Fruit fly (Drosophila melanogaster) whole organism, prepupa: ENCODE data around the gene CG40198.
A peak's percentile ranks its signal among the peaks of the same experiment; 100 is the strongest.

Source experiments
- Blimp-1 ChIP-seq: fragments of 200-800 bp; sonication (Bioruptor generic); optimal IDR thresholded peaks from 3 replicates; lab custom pipeline; 2017; ENCODE audit warnings: missing biosample characterization, missing genetic modification characterization, mild to moderate bottlenecking, moderate library complexity, missing genetic modification reagents
- CG10631 ChIP-seq: fragments of 200-800 bp; sonication (Bioruptor generic); optimal IDR thresholded peaks from 2 replicates; lab custom pipeline; 2016; ENCODE audit warnings: missing biosample characterization, missing genetic modification characterization
- CG10669 ChIP-seq: fragments of 200-800 bp; sonication (Bioruptor generic); optimal IDR thresholded peaks from 3 replicates; lab custom pipeline; 2018; ENCODE audit warnings: missing biosample characterization, mild to moderate bottlenecking, missing genetic modification characterization, moderate library complexity
- CG11762 ChIP-seq: fragments of 200-800 bp; sonication (Bioruptor generic); optimal IDR thresholded peaks from 3 replicates; lab custom pipeline; 2016; ENCODE audit warnings: missing biosample characterization, missing genetic modification characterization; ENCODE audit not compliant: insufficient read depth
- CG11902 ChIP-seq: fragments of 200-800 bp; sonication (Bioruptor generic); optimal IDR thresholded peaks from 3 replicates; lab custom pipeline; 2016; ENCODE audit warnings: missing biosample characterization, missing genetic modification characterization
- CG15336 ChIP-seq: fragments of 200-800 bp; sonication (Bioruptor generic); IDR thresholded peaks from 2 replicates; pipeline ENCODE4 v1.3.6; 2022; ENCODE audit warnings: missing biosample characterization, missing genetic modification characterization
- CG1621 ChIP-seq: fragments of 200-800 bp; sonication (Bioruptor generic); optimal IDR thresholded peaks from 3 replicates; lab custom pipeline; 2018; ENCODE audit warnings: missing biosample characterization, mild to moderate bottlenecking, missing genetic modification characterization
- CG16779 ChIP-seq: fragments of 200-800 bp; sonication (Bioruptor generic); optimal IDR thresholded peaks from 3 replicates; lab custom pipeline; 2017; ENCODE audit warnings: missing biosample characterization, mild to moderate bottlenecking, missing genetic modification characterization
- CG32006 ChIP-seq: fragments of 200-800 bp; sonication (Bioruptor generic); optimal IDR thresholded peaks from 3 replicates; lab custom pipeline; 2017; ENCODE audit warnings: missing biosample characterization, mild to moderate bottlenecking, missing genetic modification characterization
- CG34406 ChIP-seq: fragments of 200-800 bp; sonication (Bioruptor generic); optimal IDR thresholded peaks from 3 replicates; lab custom pipeline; 2016; ENCODE audit warnings: missing biosample characterization, missing genetic modification characterization
- CG4318 ChIP-seq: fragments of 200-800 bp; sonication (Bioruptor generic); optimal IDR thresholded peaks from 3 replicates; lab custom pipeline; 2017; ENCODE audit warnings: missing biosample characterization, mild to moderate bottlenecking, missing genetic modification characterization
- CG6808 ChIP-seq: fragments of 200-800 bp; sonication (Bioruptor generic); optimal IDR thresholded peaks from 3 replicates; lab custom pipeline; 2017; ENCODE audit warnings: missing biosample characterization, missing genetic modification characterization, mild to moderate bottlenecking, moderate library complexity, missing genetic modification reagents
- CG6854 ChIP-seq: fragments of 200-800 bp; sonication (Bioruptor generic); optimal IDR thresholded peaks from 2 replicates; lab custom pipeline; 2017; ENCODE audit warnings: missing biosample characterization, mild to moderate bottlenecking, missing genetic modification characterization
- CG7368 ChIP-seq: fragments of 200-800 bp; sonication (Bioruptor generic); optimal IDR thresholded peaks from 3 replicates; lab custom pipeline; 2016; ENCODE audit warnings: missing biosample characterization, missing genetic modification characterization
- CG8119 ChIP-seq: fragments of 200-800 bp; sonication (Bioruptor generic); IDR thresholded peaks from 3 replicates; pipeline ENCODE4 v1.3.6; 2022; ENCODE audit warnings: missing biosample characterization, missing genetic modification characterization
- CG8632 ChIP-seq: fragments of 200-800 bp; sonication (Bioruptor generic); optimal IDR thresholded peaks from 3 replicates; lab custom pipeline; 2016; ENCODE audit warnings: missing biosample characterization, missing genetic modification characterization
- CG9139 ChIP-seq: fragments of 200-800 bp; sonication (Bioruptor generic); optimal IDR thresholded peaks from 3 replicates; lab custom pipeline; 2017; ENCODE audit warnings: missing biosample characterization, mild to moderate bottlenecking, missing genetic modification characterization
- Eip75B ChIP-seq: fragments of 200-800 bp; sonication (Bioruptor generic); optimal IDR thresholded peaks from 3 replicates; lab custom pipeline; 2016; ENCODE audit warnings: missing biosample characterization, missing genetic modification characterization
- Eip78C ChIP-seq: fragments of 200-800 bp; sonication (Bioruptor generic); peaks from one replicate; lab custom pipeline; 2016; ENCODE audit warnings: missing biosample characterization, missing genetic modification characterization
- Eip93F ChIP-seq: fragments of 200-800 bp; sonication (Bioruptor generic); optimal IDR thresholded peaks from 2 replicates; lab custom pipeline; 2016; ENCODE audit warnings: missing biosample characterization, mild to moderate bottlenecking, missing genetic modification characterization
- Ets21C ChIP-seq: fragments of 200-800 bp; sonication (Bioruptor generic); optimal IDR thresholded peaks from 3 replicates; lab custom pipeline; 2016; ENCODE audit warnings: missing biosample characterization, missing genetic modification characterization
- Hr38 ChIP-seq: sonication (Bioruptor generic); optimal IDR thresholded peaks from 2 replicates; lab custom pipeline; 2016; ENCODE audit warnings: missing biosample characterization, missing genetic modification characterization
- Met ChIP-seq: fragments of 200-800 bp; sonication (Bioruptor generic); optimal IDR thresholded peaks from 3 replicates; lab custom pipeline; 2016; ENCODE audit warnings: missing biosample characterization, missing genetic modification characterization
- OdsH ChIP-seq: fragments of 200-800 bp; sonication (Bioruptor generic); optimal IDR thresholded peaks from 3 replicates; lab custom pipeline; 2016; ENCODE audit warnings: missing biosample characterization, missing genetic modification characterization
- Smox ChIP-seq: fragments of 200-800 bp; sonication (Bioruptor generic); optimal IDR thresholded peaks from 3 replicates; lab custom pipeline; 2016; ENCODE audit warnings: missing biosample characterization, missing genetic modification characterization
- Sox102F ChIP-seq: fragments of 200-800 bp; sonication (Bioruptor generic); optimal IDR thresholded peaks from 2 replicates; lab custom pipeline; 2016; ENCODE audit warnings: missing biosample characterization, mild to moderate bottlenecking, missing genetic modification characterization
- Sox14 ChIP-seq: fragments of 200-800 bp; sonication (Bioruptor generic); optimal IDR thresholded peaks from 3 replicates; lab custom pipeline; 2016; ENCODE audit warnings: missing biosample characterization, missing genetic modification characterization
- acj6 ChIP-seq: fragments of 200-800 bp; sonication (Bioruptor generic); optimal IDR thresholded peaks from 3 replicates; lab custom pipeline; 2016; ENCODE audit warnings: missing biosample characterization, missing genetic modification characterization
- dac ChIP-seq: fragments of 200-800 bp; sonication (Bioruptor generic); optimal IDR thresholded peaks from 2 replicates; lab custom pipeline; 2017; ENCODE audit warnings: missing biosample characterization, mild to moderate bottlenecking, missing genetic modification characterization
- dsx ChIP-seq: fragments of 200-800 bp; optimal IDR thresholded peaks from 3 replicates; lab custom pipeline; 2019; ENCODE audit warnings: missing biosample characterization, mild to moderate bottlenecking, missing genetic modification characterization, moderate library complexity; ENCODE audit not compliant: poor library complexity, severe bottlenecking
- eg ChIP-seq: fragments of 200-800 bp; sonication (Bioruptor generic); IDR thresholded peaks from 3 replicates; pipeline ENCODE4 v1.3.6; 2022; ENCODE audit warnings: missing biosample characterization, missing genetic modification characterization
- esn ChIP-seq: fragments of 200-800 bp; sonication (Bioruptor generic); optimal IDR thresholded peaks from 2 replicates; lab custom pipeline; 2016; ENCODE audit warnings: missing biosample characterization, mild to moderate bottlenecking, missing genetic modification characterization, moderate library complexity
- fd59A ChIP-seq: fragments of 200-800 bp; sonication (Bioruptor generic); optimal IDR thresholded peaks from 2 replicates; lab custom pipeline; 2017; ENCODE audit warnings: missing biosample characterization, mild to moderate bottlenecking, missing genetic modification characterization, missing genetic modification reagents
- fd85E ChIP-seq: fragments of 200-800 bp; sonication (Bioruptor generic); optimal IDR thresholded peaks from 3 replicates; lab custom pipeline; 2016; ENCODE audit warnings: missing biosample characterization, missing genetic modification characterization
- fkh ChIP-seq: fragments of 200-800 bp; sonication (Bioruptor generic); optimal IDR thresholded peaks from 3 replicates; lab custom pipeline; 2017; ENCODE audit warnings: missing biosample characterization, mild to moderate bottlenecking, missing genetic modification characterization, moderate library complexity
- lz ChIP-seq: fragments of 200-800 bp; sonication (Bioruptor generic); optimal IDR thresholded peaks from 3 replicates; lab custom pipeline; 2016; ENCODE audit warnings: missing biosample characterization, missing genetic modification characterization
- net ChIP-seq: fragments of 200-800 bp; sonication (Bioruptor generic); optimal IDR thresholded peaks from 3 replicates; lab custom pipeline; 2016; ENCODE audit warnings: missing biosample characterization, missing genetic modification characterization
- pdm3 ChIP-seq: fragments of 200-800 bp; sonication (Bioruptor generic); optimal IDR thresholded peaks from 3 replicates; lab custom pipeline; 2016; ENCODE audit warnings: missing biosample characterization, missing genetic modification characterization
- salr ChIP-seq, 2 experiments: fragments of 200-800 bp; sonication (Bioruptor generic); optimal IDR thresholded peaks; 3 replicates each; lab custom pipeline; 2016 to 2018; ENCODE audit warnings: missing biosample characterization in 2 of 2, missing genetic modification characterization in 2 of 2, mild to moderate bottlenecking in 1 of 2
- spab ChIP-seq: fragments of 200-800 bp; sonication (Bioruptor generic); optimal IDR thresholded peaks from 2 replicates; lab custom pipeline; 2017; ENCODE audit warnings: missing biosample characterization, mild to moderate bottlenecking, missing genetic modification characterization, missing genetic modification reagents
- svp ChIP-seq: fragments of 200-800 bp; sonication (Bioruptor generic); peaks from one replicate; lab custom pipeline; 2016; ENCODE audit warnings: missing biosample characterization, missing genetic modification characterization
- topi ChIP-seq: fragments of 200-800 bp; sonication (Bioruptor generic); optimal IDR thresholded peaks from 3 replicates; lab custom pipeline; 2016; ENCODE audit warnings: missing biosample characterization, missing genetic modification characterization
- vri ChIP-seq: fragments of 200-800 bp; sonication (Bioruptor generic); optimal IDR thresholded peaks from 3 replicates; lab custom pipeline; 2016; ENCODE audit warnings: missing biosample characterization, mild to moderate bottlenecking, missing genetic modification characterization

The CG40198 gene

DNA sequence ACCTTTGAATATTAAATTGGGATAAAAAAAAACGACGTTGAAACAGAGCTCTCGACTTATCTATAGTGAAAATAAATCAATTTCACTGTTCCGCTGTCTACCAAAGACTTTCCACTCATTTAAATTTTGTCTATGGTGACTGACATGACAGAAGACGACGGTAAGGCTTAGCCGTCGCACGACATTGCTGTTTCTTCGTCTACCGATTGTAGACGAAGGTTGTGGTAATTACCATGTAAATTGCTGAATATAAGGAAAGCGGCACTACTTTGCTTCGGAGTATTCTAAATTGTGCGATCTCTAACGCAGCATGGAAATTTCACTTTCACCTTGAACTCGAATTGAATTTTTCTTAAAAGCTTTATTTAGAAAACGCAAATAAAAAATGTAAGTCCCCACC is 14.7 kb upstream of the CG40198 start:
- TF ChIP-seq CG7368, result no peak
- TF ChIP-seq CG9139 (GFP tag; lab: Kevin White, UChicago), result no peak
- no peak for TF ChIP-seq OdsH (GFP tag; lab: Kevin White, UChicago)
- no peak for TF ChIP-seq CG34406 (GFP tag; lab: Kevin White, UChicago)
- TF ChIP-seq, all 60 proteins: peak for 0

DNA sequence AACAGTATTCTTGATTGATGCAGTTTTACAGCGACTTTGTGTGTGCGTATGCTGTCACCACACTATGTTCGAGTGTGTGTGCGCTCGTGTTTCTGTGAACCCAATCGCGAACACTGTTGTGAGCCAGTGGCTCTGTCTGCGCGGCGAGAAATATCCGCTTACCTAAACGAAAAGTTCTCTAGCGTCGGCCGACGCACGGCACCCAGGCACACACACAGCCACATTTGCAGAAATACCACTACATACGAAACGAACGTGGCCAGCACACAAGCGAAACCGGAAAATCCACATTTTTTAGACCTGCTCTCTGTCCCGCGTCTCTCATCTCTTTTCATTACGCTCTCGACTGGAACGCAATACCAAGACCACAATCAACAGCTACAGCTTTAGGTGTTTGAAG is 12.9 kb upstream of the CG40198 start:
- TF ChIP-seq Blimp-1 (GFP tag; lab: Kevin White, UChicago), result peak; percentile 44
- TF ChIP-seq CG9139 (GFP tag; lab: Kevin White, UChicago), result no peak

DNA sequence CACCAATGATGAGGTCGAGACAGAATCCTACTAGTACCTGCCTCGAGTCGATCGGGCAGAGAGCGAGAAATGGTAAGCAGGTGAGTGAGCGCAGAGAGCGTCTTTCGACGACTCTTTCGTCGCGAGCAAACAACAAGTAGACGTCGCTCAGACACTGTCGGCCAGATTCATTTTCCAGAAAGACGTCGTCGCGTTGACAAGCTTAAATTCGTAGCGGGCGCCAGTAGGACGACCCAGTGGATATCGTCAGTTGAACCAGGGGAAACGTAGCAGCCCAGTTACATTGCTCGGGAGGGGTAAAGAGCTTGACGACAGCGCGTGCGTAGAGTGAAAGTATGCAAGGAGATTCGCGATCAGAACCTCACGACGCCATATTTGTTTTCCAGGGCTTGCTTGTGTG is 12.4 kb upstream of the CG40198 start, which contains the start of gene CG12581:
CG12581 (plus strand) TSS at position 163 of the 400 bp plus-strand sequence.
- no peak for TF ChIP-seq CG4318 (GFP tag; lab: Kevin White, UChicago)
- TF ChIP-seq Eip75B (GFP tag; lab: Kevin White, UChicago), result peak; percentile 5
- TF ChIP-seq topi (GFP tag; lab: Kevin White, UChicago), result no peak
- TF ChIP-seq Ets21C (GFP tag; lab: Kevin White, UChicago), result no peak
- no peak for TF ChIP-seq Eip93F (GFP tag; lab: Kevin White, UChicago)
- TF ChIP-seq CG9139 (GFP tag; lab: Kevin White, UChicago), result no peak
- TF ChIP-seq dsx (GFP tag; lab: Kevin White, UChicago), result no peak
- peak; percentile 4 for TF ChIP-seq CG6854 (GFP tag; lab: Kevin White, UChicago)
- no peak for TF ChIP-seq spab
- TF ChIP-seq CG1621 (tag; lab: Kevin White, UChicago), result no peak
- TF ChIP-seq fkh (GFP tag; lab: Kevin White, UChicago), result peak; percentile 37
- no peak for TF ChIP-seq CG11902
- TF ChIP-seq Blimp-1 (GFP tag; lab: Kevin White, UChicago), result peak; percentile 92
- TF ChIP-seq Eip78C (GFP tag; lab: Kevin White, UChicago), result peak; percentile 5
- TF ChIP-seq CG8632 (GFP tag; lab: Kevin White, UChicago), result no peak
- peak; percentile 10 for TF ChIP-seq Sox102F
- no peak for TF ChIP-seq acj6

DNA sequence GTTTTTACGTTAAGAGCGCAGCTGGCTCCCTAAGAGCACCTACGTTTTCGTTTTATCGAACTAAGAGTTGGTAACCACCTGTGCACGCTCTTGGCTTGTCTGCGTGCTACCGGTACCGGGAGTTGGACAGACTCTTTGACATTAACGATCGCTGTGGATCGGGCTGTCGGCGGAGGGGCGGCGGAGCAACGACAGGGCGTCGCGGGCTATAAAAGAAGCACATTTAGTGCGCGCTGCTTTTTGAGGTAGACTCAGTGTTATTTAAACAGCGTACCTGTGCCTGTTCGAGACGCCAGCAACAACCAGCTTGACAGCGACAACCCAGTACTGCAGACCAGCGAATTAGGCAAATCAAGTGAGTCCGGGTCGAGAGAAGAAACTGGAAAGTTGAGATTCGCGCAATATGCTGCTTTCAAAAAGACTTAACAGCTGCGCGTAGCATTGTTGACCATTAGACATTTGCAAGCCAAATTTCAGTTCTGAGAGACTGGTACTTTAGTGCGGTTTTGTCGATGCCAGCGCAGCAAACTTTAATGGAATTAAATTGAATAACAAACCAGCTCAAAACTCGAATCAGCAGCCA is 31.7 kb downstream of the CG40198 start:
- TF ChIP-seq CG16779 (tag; lab: Kevin White, UChicago) (no peak), CG15336 (peak; percentile 36; the same call in 1 of the 2 replicates), CG32006 (GFP tag; lab: Kevin White, UChicago) (no peak), esn (GFP tag; lab: Kevin White, UChicago) (no peak), eg (GFP tag; lab: Robert Waterston, UW) (peak; percentile 45; the same call in 1 of the 3 replicates), salr (GFP tag; optimal IDR thresholded peaks at IDR 0.05; lab: Kevin White, UChicago) (no peak), Sox14 (GFP tag; lab: Kevin White, UChicago) (no peak), lz (GFP tag; lab: Kevin White, UChicago) (no peak), CG7368 (no peak), Met (no peak), net (peak; percentile 2), acj6 (no peak), Smox (GFP tag; lab: Kevin White, UChicago) (no peak), pdm3 (GFP tag; lab: Kevin White, UChicago) (no peak), CG11902 (no peak), vri (GFP tag; lab: Kevin White, UChicago) (peak; percentile 19), CG10631 (GFP tag; lab: Kevin White, UChicago) (no peak), CG8632 (GFP tag; lab: Kevin White, UChicago) (no peak), CG4318 (GFP tag; lab: Kevin White, UChicago) (no peak), Eip93F (GFP tag; lab: Kevin White, UChicago) (no peak), CG6808 (peak; percentile 36), Hr38 (GFP tag; lab: Kevin White, UChicago) (no peak), Ets21C (GFP tag; lab: Kevin White, UChicago) (no peak), dac (GFP tag; lab: Kevin White, UChicago) (no peak), Eip78C (GFP tag; lab: Kevin White, UChicago) (peak; percentile 64), fd59A (GFP tag; lab: Kevin White, UChicago) (no peak), CG11762 (GFP tag; lab: Kevin White, UChicago) (no peak), CG8119 (GFP tag; lab: Robert Waterston, UW) (no peak; the same call in 2 of the 3 replicates), CG10669 (GFP tag; lab: Kevin White, UChicago) (no peak), topi (GFP tag; lab: Kevin White, UChicago) (no peak), OdsH (GFP tag; lab: Kevin White, UChicago) (no peak), dsx (GFP tag; lab: Kevin White, UChicago) (no peak), svp (GFP tag; lab: Kevin White, UChicago) (peak; percentile 47), fd85E (GFP tag; lab: Kevin White, UChicago) (no peak)
